Fruit fly (Drosophila melanogaster): ENCODE measurements around the gene Grip91.
A peak's percentile ranks its signal among the peaks of the same experiment; 100 is the strongest.

The Grip91 gene

dm6 chrX:13748906-13749872 lies 4.7 kb upstream of the Grip91 start:
- TF ChIP-seq CG32006 (GFP tag; optimal IDR thresholded peaks at IDR 0.05) (peak; percentile 54), CG16779 (tag; optimal IDR thresholded peaks at IDR 0.05) (no peak), CG6808 (GFP tag; optimal IDR thresholded peaks at IDR 0.05) (peak; percentile 55), CG11902 (GFP tag; optimal IDR thresholded peaks at IDR 0.05) (no peak), lz (GFP tag; optimal IDR thresholded peaks at IDR 0.05) (peak; percentile 39), Lpt (GFP tag; optimal IDR thresholded peaks at IDR 0.05) (no peak), topi (GFP tag; optimal IDR thresholded peaks at IDR 0.05) (peak; percentile 24), CG6854 (GFP tag; optimal IDR thresholded peaks at IDR 0.05) (no peak), achi (GFP tag; optimal IDR thresholded peaks at IDR 0.05) (peak; percentile 26), Hr38 (GFP tag; optimal IDR thresholded peaks at IDR 0.05) (no peak), fkh (GFP tag; optimal IDR thresholded peaks at IDR 0.05) (peak; percentile 52), ss (GFP tag; optimal IDR thresholded peaks at IDR 0.05) (peak; percentile 34 to 46), CG9139 (GFP tag; optimal IDR thresholded peaks at IDR 0.05) (no peak), CG6276 (GFP tag; optimal IDR thresholded peaks at IDR 0.05) (peak; percentile 32), eg (GFP tag; IDR thresholded peaks at IDR 0.05) (peak; percentile 67), Met (GFP tag; optimal IDR thresholded peaks at IDR 0.05) (peak; percentile 36), Blimp-1 (GFP tag; optimal IDR thresholded peaks at IDR 0.05) (no peak), CG8119 (GFP tag; IDR thresholded peaks at IDR 0.05) (peak; percentile 75; the same call in 2 of the 3 replicates), CG6792 (GFP tag; optimal IDR thresholded peaks at IDR 0.05) (no peak), pdm3 (GFP tag; optimal IDR thresholded peaks at IDR 0.05) (no peak), Sox15 (GFP tag; optimal IDR thresholded peaks at IDR 0.05) (no peak), Sox102F (GFP tag; optimal IDR thresholded peaks at IDR 0.05) (peak; percentile 10), CG4318 (GFP tag; optimal IDR thresholded peaks at IDR 0.05) (peak; percentile 27), CG11762 (GFP tag; optimal IDR thresholded peaks at IDR 0.05; ENCODE audit: insufficient read depth) (no peak), CG11294 (GFP tag; IDR thresholded peaks at IDR 0.05) (peak; percentile 59), Smox (GFP tag; optimal IDR thresholded peaks at IDR 0.05) (peak; percentile 19), dsx (GFP tag; optimal IDR thresholded peaks at IDR 0.05; ENCODE audit: poor library complexity, severe bottlenecking) (no peak), Eip93F (GFP tag; optimal IDR thresholded peaks at IDR 0.05) (no peak), Hr39 (GFP tag; optimal IDR thresholded peaks at IDR 0.05) (no peak), svp (GFP tag) (peak; percentile 71), Eip78C (GFP tag) (peak; percentile 85), spab (GFP tag; optimal IDR thresholded peaks at IDR 0.05) (no peak), CG7368 (GFP tag; optimal IDR thresholded peaks at IDR 0.05) (peak; percentile 5), CG8632 (GFP tag; optimal IDR thresholded peaks at IDR 0.05) (peak; percentile 27), CG34406 (GFP tag; optimal IDR thresholded peaks at IDR 0.05) (peak; percentile 25), fd85E (GFP tag; optimal IDR thresholded peaks at IDR 0.05) (no peak), CG1621 (tag; optimal IDR thresholded peaks at IDR 0.05) (no peak), vri (GFP tag; optimal IDR thresholded peaks at IDR 0.05) (peak; percentile 88), CG15336 (GFP tag; IDR thresholded peaks at IDR 0.05) (peak; percentile 81), CG10669 (GFP tag; optimal IDR thresholded peaks at IDR 0.05) (peak; percentile 1), salr (GFP tag; optimal IDR thresholded peaks at IDR 0.05) (no peak), Eip75B (GFP tag; optimal IDR thresholded peaks at IDR 0.05) (peak; percentile 15), Sox14 (GFP tag; optimal IDR thresholded peaks at IDR 0.05) (peak; percentile 9), acj6 (GFP tag; optimal IDR thresholded peaks at IDR 0.05) (peak; percentile 35), Ets96B (tag; optimal IDR thresholded peaks at IDR 0.05) (peak; percentile 22), Ets21C (GFP tag; optimal IDR thresholded peaks at IDR 0.05) (no peak), OdsH (GFP tag; optimal IDR thresholded peaks at IDR 0.05) (peak; percentile 46), fd59A (GFP tag; optimal IDR thresholded peaks at IDR 0.05) (no peak), net (GFP tag; optimal IDR thresholded peaks at IDR 0.05) (no peak), Hr4 (GFP tag; optimal IDR thresholded peaks at IDR 0.05) (peak; percentile 44)

Measured in whole organism, prepupa.